Worm (Caenorhabditis elegans) whole organism, L2 larva: Measurements from ENCODE around the gene cdf-1.

Experiments
- C34F6.9 ChIP-seq: fragments of 150-350 bp; optimal IDR thresholded peaks from 2 replicates; lab custom pipeline; 2014; ENCODE audit warnings: missing biosample characterization, missing genetic modification characterization
- R02D3.7 ChIP-seq: fragments of 150-350 bp; optimal IDR thresholded peaks from 2 replicates; lab custom pipeline; 2014; ENCODE audit warnings: missing biosample characterization, missing genetic modification characterization
- Y55F3AM.14 ChIP-seq: fragments of 200-800 bp; sonication (Bioruptor generic); optimal IDR thresholded peaks from 2 replicates; lab custom pipeline; 2018; ENCODE audit warnings: mild to moderate bottlenecking, missing genetic modification characterization, missing compliant biosample characterization
- ZK546.5 ChIP-seq: sonication (generic microtip); optimal IDR thresholded peaks from 2 replicates; lab custom pipeline; 2017; ENCODE audit warnings: missing biosample characterization, missing genetic modification characterization
- ama-1 ChIP-seq: fragments of 150-350 bp; optimal IDR thresholded peaks from 2 replicates; lab custom pipeline; 2018; ENCODE audit warnings: inconsistent platforms
- blmp-1 ChIP-seq: sonication (generic microtip); optimal IDR thresholded peaks from 2 replicates; lab custom pipeline; 2017; ENCODE audit warnings: missing genetic modification characterization, mild to moderate bottlenecking, missing compliant biosample characterization, antibody characterized with exemption, moderate library complexity; ENCODE audit not compliant: insufficient read depth
- ceh-82 ChIP-seq: fragments of 150-350 bp; optimal IDR thresholded peaks from 2 replicates; lab custom pipeline; 2014; ENCODE audit warnings: missing biosample characterization, missing genetic modification characterization
- crh-2 ChIP-seq: sonication (generic microtip); optimal IDR thresholded peaks from 2 replicates; lab custom pipeline; 2017; ENCODE audit warnings: missing biosample characterization, missing genetic modification characterization
- dmd-4 ChIP-seq: sonication (generic microtip); optimal IDR thresholded peaks from 2 replicates; lab custom pipeline; 2017; ENCODE audit warnings: missing biosample characterization, missing genetic modification characterization
- egl-27 ChIP-seq: sonication (generic microtip); optimal IDR thresholded peaks from 3 replicates; lab custom pipeline; 2017; ENCODE audit warnings: missing biosample characterization, missing genetic modification reagents, missing genetic modification characterization
- elt-1 ChIP-seq: fragments of 150-350 bp; optimal IDR thresholded peaks from 2 replicates; lab custom pipeline; 2014; ENCODE audit warnings: missing biosample characterization, missing genetic modification characterization
- elt-3 ChIP-seq: sonication (generic microtip); optimal IDR thresholded peaks from 2 replicates; lab custom pipeline; 2017; ENCODE audit warnings: missing biosample characterization, missing genetic modification characterization
- fos-1 ChIP-seq: fragments of 150-350 bp; optimal IDR thresholded peaks from 2 replicates; lab custom pipeline; 2014; ENCODE audit warnings: missing biosample characterization, missing genetic modification characterization
- gmeb-1 ChIP-seq: fragments of 150-350 bp; optimal IDR thresholded peaks from 2 replicates; lab custom pipeline; 2014; ENCODE audit warnings: missing biosample characterization, missing genetic modification characterization
- lin-11 ChIP-seq: fragments of 150-350 bp; sonication (generic microtip); optimal IDR thresholded peaks from 2 replicates; lab custom pipeline; 2014; ENCODE audit warnings: missing biosample characterization, missing genetic modification characterization, inconsistent platforms, mixed read lengths
- lin-13 ChIP-seq: fragments of 150-350 bp; optimal IDR thresholded peaks from 2 replicates; lab custom pipeline; 2014; ENCODE audit warnings: missing biosample characterization, missing genetic modification reagents, missing genetic modification characterization
- lin-39 ChIP-seq: fragments of 150-350 bp; optimal IDR thresholded peaks from 2 replicates; lab custom pipeline; 2014; ENCODE audit warnings: missing biosample characterization, missing genetic modification reagents, missing genetic modification characterization
- lsy-2 ChIP-seq, 2 experiments: fragments of 150-350 bp in 1 of 2; sonication (generic microtip) in 1 of 2; optimal IDR thresholded peaks; 2 replicates each; lab custom pipeline; 2014 to 2017; ENCODE audit warnings: missing biosample characterization in 2 of 2, missing genetic modification characterization in 2 of 2
- mbf-1 ChIP-seq: sonication (generic microtip); optimal IDR thresholded peaks from 2 replicates; lab custom pipeline; 2017; ENCODE audit warnings: missing biosample characterization, missing genetic modification characterization
- mdl-1 ChIP-seq, 2 experiments: fragments of 150-350 bp in 1 of 2; sonication (generic microtip) in 1 of 2; optimal IDR thresholded peaks; 2 replicates each; lab custom pipeline; 2017; ENCODE audit warnings: missing biosample characterization in 2 of 2, missing genetic modification characterization in 2 of 2
- nhr-12 ChIP-seq: fragments of 150-350 bp; optimal IDR thresholded peaks from 2 replicates; lab custom pipeline; 2014; ENCODE audit warnings: missing biosample characterization, missing genetic modification characterization
- nhr-129 ChIP-seq: fragments of 150-350 bp; optimal IDR thresholded peaks from 2 replicates; lab custom pipeline; 2014; ENCODE audit warnings: missing biosample characterization, missing genetic modification characterization
- nhr-21 ChIP-seq: fragments of 150-350 bp; optimal IDR thresholded peaks from 2 replicates; lab custom pipeline; 2014; ENCODE audit warnings: missing biosample characterization, missing genetic modification characterization
- nhr-23 ChIP-seq: fragments of 150-350 bp; optimal IDR thresholded peaks from 2 replicates; lab custom pipeline; 2014; ENCODE audit warnings: missing biosample characterization, missing genetic modification reagents, missing genetic modification characterization
- nhr-25 ChIP-seq: fragments of 150-350 bp; sonication (generic microtip); optimal IDR thresholded peaks from 3 replicates; lab custom pipeline; 2014; ENCODE audit warnings: missing biosample characterization, missing genetic modification characterization
- nhr-6 ChIP-seq: fragments of 150-350 bp; optimal IDR thresholded peaks from 2 replicates; lab custom pipeline; 2014; ENCODE audit warnings: missing biosample characterization, missing genetic modification characterization
- nhr-77 ChIP-seq: fragments of 150-350 bp; optimal IDR thresholded peaks from 2 replicates; lab custom pipeline; 2014; ENCODE audit warnings: missing biosample characterization, missing genetic modification characterization
- peb-1 ChIP-seq: fragments of 150-350 bp; optimal IDR thresholded peaks from 2 replicates; lab custom pipeline; 2014; ENCODE audit warnings: missing biosample characterization, missing genetic modification characterization
- sem-4 ChIP-seq: fragments of 150-350 bp; optimal IDR thresholded peaks from 2 replicates; lab custom pipeline; 2014; ENCODE audit warnings: missing biosample characterization, missing genetic modification reagents, missing genetic modification characterization
- skn-1 ChIP-seq: sonication (generic microtip); optimal IDR thresholded peaks from 2 replicates; lab custom pipeline; 2017; ENCODE audit warnings: missing biosample characterization, missing genetic modification characterization
- sma-3 ChIP-seq: sonication (generic microtip); optimal IDR thresholded peaks from 2 replicates; lab custom pipeline; 2016; ENCODE audit warnings: missing genetic modification reagents, missing genetic modification characterization, missing compliant biosample characterization
- sma-9 ChIP-seq, 2 experiments: fragments of 150-350 bp in 1 of 2; sonication (generic microtip) in 1 of 2; optimal IDR thresholded peaks; 2 replicates each; lab custom pipeline; 2014 to 2016; ENCODE audit warnings: missing genetic modification characterization in 2 of 2, mild to moderate bottlenecking in 1 of 2, missing biosample characterization in 1 of 2, missing compliant biosample characterization in 1 of 2, missing genetic modification reagents in 1 of 2, moderate library complexity in 1 of 2
- unc-55 ChIP-seq: fragments of 150-350 bp; sonication (generic microtip); optimal IDR thresholded peaks from 3 replicates; lab custom pipeline; 2014; ENCODE audit warnings: missing biosample characterization, missing genetic modification reagents, missing genetic modification characterization
- zag-1 ChIP-seq: fragments of 150-350 bp; optimal IDR thresholded peaks from 2 replicates; lab custom pipeline; 2014; ENCODE audit warnings: missing biosample characterization, missing genetic modification characterization
- ztf-11 ChIP-seq: sonication (generic microtip); optimal IDR thresholded peaks from 2 replicates; lab custom pipeline; 2017; ENCODE audit warnings: missing biosample characterization, missing genetic modification characterization

cdf-1 gene

DNA sequence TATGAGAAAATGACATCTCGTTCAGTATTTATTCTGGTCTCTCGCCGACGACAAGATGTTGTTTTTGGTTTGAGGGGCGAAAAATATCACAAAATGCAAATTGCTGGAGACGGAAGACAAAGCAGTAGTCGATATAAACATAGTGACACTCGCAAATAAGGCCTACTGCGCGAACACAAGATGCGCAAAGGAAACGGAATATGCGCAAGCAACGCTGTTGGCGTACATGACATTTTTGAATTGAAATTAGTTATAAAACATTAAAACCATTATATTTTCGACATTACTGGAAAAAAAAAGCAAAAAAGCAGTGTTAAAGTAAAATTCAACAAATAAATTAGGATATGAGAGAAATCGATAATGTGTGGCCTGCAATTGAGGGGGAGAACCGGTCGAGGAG is at the start of gene cdf-1:
cdf-1 (minus strand) TSS at position 136 of the 400 bp plus-strand sequence.
- TF ChIP-seq dmd-4 (tag; lab: Kevin White, UChicago) = no peak
- peak in 1 of 2 experiments; percentile 33 for TF ChIP-seq lsy-2 (tag; optimal IDR thresholded peaks at IDR 0.05; lab: Kevin White, UChicago)
- no peak for TF ChIP-seq lin-11 (tag; lab: Kevin White, UChicago)
- TF ChIP-seq nhr-21 (tag; lab: Kevin White, UChicago) = no peak
- TF ChIP-seq ZK546.5 (tag; lab: Kevin White, UChicago) = no peak
- peak; percentile 5 for TF ChIP-seq nhr-6
- no peak for TF ChIP-seq egl-27 (tag; lab: Kevin White, UChicago)
- TF ChIP-seq mbf-1 (tag; lab: Kevin White, UChicago) = no peak
- no peak for TF ChIP-seq ztf-11 (tag; lab: Kevin White, UChicago)
- TF ChIP-seq elt-3 (tag; lab: Kevin White, UChicago) = no peak
- TF ChIP-seq lin-13 (GFP tag; lab: Kevin White, UChicago) = peak; percentile 27
- TF ChIP-seq sma-3 = no peak
- TF ChIP-seq zag-1 (tag; lab: Kevin White, UChicago) = no peak
- TF ChIP-seq peb-1 (tag; lab: Kevin White, UChicago) = no peak
- no peak for TF ChIP-seq gmeb-1 (tag; lab: Kevin White, UChicago)
- no peak for TF ChIP-seq nhr-23 (tag; lab: Kevin White, UChicago)
- no peak for TF ChIP-seq elt-1 (tag; lab: Kevin White, UChicago)
- TF ChIP-seq nhr-77 (tag; lab: Kevin White, UChicago) = no peak
- peak; percentile 41 for TF ChIP-seq unc-55
- peak; percentile 51 for TF ChIP-seq nhr-129 (tag; lab: Kevin White, UChicago)

DNA sequence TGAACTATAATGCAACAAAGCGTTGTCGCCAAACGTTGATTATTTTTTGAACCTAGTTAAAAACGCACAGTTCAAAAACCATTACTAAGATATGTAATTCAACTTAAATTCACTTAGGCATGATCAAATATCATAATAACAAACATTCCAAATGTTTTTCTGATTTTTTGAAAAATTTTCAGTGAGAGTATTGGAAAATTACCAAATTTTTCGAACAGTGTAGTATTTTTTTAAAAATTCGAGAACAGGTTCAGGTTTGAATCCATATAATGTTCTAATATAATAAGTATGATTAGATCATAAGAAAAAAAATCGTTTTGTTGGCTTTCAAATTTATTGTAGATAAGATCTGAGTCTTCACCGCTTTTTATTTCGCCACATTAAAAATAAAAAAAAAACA is 48.7 kb upstream of the cdf-1 start:
- TF ChIP-seq mdl-1 (tag; optimal IDR thresholded peaks at IDR 0.05; lab: Kevin White, UChicago) (no peak), mbf-1 (tag; lab: Kevin White, UChicago) (no peak)

DNA sequence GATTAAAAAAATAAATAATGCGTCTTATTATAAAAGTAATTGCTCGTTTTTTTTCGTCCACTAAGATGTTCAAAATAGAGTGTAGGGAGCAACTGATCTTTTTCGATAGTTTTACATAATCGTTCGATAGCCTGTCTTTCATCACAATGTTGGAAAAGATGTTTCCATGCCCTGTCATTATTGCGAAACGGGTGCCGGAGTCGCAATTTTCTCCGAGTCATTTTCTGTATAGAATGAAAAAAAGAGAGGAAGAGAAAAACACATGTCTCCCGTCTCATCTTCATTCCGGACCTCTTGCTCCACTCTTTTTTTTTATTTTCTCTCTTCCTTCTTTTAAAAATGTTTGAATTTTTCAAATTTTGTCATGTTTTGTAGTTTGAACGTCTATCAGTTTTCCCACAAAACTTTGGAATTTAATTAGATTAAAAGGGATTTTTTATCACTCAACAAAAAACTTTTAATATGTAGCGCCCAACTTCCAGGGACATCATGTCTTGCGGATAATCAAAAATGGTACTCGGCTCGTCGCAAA is 47.9 kb upstream of the cdf-1 start, which contains the start of gene svh-2:
svh-2 (plus strand) TSS at position 482 of the 532 bp plus-strand sequence.
- peak; percentile 11 for TF ChIP-seq unc-55
- TF ChIP-seq nhr-129 (tag; lab: Kevin White, UChicago) = peak; percentile 5
- peak; percentile 22 for TF ChIP-seq C34F6.9 (tag; lab: Kevin White, UChicago)
- no peak for TF ChIP-seq sem-4 (tag; lab: Kevin White, UChicago)

DNA sequence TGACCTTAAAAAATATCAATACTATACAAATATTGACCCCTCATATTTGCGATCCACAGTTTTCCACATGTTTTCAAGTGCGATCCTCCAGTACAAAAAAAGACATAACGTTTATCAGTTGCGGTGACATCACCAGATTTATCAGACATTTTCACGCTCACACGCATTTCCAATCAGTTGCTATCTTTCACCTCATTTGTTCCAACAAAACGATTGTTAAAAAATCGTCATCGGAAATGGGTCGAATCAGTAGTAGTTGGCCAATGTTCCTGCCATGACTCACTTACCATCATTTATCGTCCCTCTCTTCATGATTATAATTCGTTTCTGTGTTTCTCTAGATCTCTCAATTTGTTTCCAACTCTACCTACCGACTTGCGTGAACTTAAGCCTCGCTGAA is 46.7 kb upstream of the cdf-1 start:
- peak; percentile 41 for TF ChIP-seq crh-2
- TF ChIP-seq sma-9 (GFP tag; optimal IDR thresholded peaks at IDR 0.05; lab: Kevin White, UChicago) = peak; percentile 57
- TF ChIP-seq sma-9 (tag; optimal IDR thresholded peaks at IDR 0.05; lab: Kevin White, UChicago) = no peak
- TF ChIP-seq nhr-129 (tag; lab: Kevin White, UChicago) = peak; percentile 3
- TF ChIP-seq mbf-1 (tag; lab: Kevin White, UChicago) = no peak
- no peak for TF ChIP-seq ceh-82
- no peak for TF ChIP-seq elt-3 (tag; lab: Kevin White, UChicago)
- TF ChIP-seq lin-39 (tag; lab: Kevin White, UChicago) = no peak
- TF ChIP-seq nhr-25 (tag; lab: Kevin White, UChicago) = no peak
- no peak for TF ChIP-seq skn-1
- no peak for TF ChIP-seq R02D3.7 (tag; lab: Kevin White, UChicago)
- no peak for TF ChIP-seq C34F6.9 (tag; lab: Kevin White, UChicago)
- peak; percentile 81 for TF ChIP-seq fos-1 (tag; lab: Kevin White, UChicago)
- no peak for TF ChIP-seq lin-11 (tag; lab: Kevin White, UChicago)
- TF ChIP-seq ztf-11 (tag; lab: Kevin White, UChicago) = no peak
- peak; percentile 39 for TF ChIP-seq sma-3
- TF ChIP-seq nhr-12 (tag; lab: Kevin White, UChicago) = no peak
- TF ChIP-seq Y55F3AM.14 (GFP tag; lab: Kevin White, UChicago) = no peak
- no peak for TF ChIP-seq gmeb-1 (tag; lab: Kevin White, UChicago)

DNA sequence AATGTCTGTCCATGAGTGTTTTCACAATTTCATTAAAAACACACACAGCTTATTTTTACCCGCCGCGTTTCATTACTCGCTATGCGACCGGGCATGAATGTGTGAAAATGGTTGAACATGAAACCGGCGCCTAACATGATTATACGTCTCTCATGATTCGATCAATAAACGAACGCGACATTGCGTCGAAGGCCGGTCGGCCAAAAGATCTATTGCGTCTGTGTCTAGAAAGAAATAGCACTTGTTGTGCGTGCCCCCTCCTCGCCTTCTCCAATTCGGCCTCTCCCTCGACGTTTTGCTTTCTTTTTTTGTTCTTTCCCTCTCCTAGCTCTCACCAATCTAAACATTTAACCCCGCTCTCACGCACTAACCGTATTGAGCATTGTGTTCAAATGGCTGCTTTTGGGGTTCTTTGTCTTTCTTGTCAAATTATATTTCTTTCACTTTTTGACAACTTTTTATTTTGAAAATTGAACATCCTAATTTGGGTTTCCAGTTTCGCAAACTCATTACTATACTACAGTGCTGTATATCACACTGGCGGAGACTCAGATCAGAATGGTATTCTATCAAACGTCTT is 46.2 kb upstream of the cdf-1 start:
- TF ChIP-seq mdl-1 (tag; optimal IDR thresholded peaks at IDR 0.05; lab: Kevin White, UChicago) = no peak
- no peak for TF ChIP-seq ama-1 (lab: Kevin White, UChicago)
- TF ChIP-seq sem-4 (tag; lab: Kevin White, UChicago) = no peak
- TF ChIP-seq blmp-1 = peak; percentile 4
- peak; percentile 43 for TF ChIP-seq nhr-129 (tag; lab: Kevin White, UChicago)
- no peak for TF ChIP-seq ceh-82
- TF ChIP-seq C34F6.9 (tag; lab: Kevin White, UChicago) = peak; percentile 30
